Worm (Caenorhabditis elegans): ENCODE results near the gene F29B9.7.

The F29B9.7 gene

DNA sequence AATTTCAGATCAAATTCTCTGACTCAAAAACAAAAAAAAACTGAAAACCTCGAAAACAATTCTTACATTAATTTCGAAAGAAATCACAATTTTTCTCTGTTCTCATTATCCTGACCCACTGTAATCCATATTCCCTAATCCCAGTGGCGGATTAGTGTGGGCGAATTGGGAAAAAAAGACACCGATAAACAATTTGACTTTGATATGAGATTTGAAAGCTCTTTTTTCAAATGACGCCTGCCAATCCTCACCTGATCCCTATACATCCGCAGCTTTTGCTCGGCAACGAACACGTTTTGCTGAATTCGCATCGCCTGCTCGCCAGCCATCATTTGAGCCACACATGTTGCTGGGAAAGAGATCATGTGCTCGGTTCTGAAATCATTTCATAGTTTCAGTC, 37.8 kb upstream of the F29B9.7 start:
- no peak for TF ChIP-seq C38D4.7 (GFP tag; optimal IDR thresholded peaks at IDR 0.05)
- no peak for TF ChIP-seq ceh-34 (tag; optimal IDR thresholded peaks at IDR 0.05)
- no peak for TF ChIP-seq nfya-1 (tag; optimal IDR thresholded peaks at IDR 0.05)
- no peak for TF ChIP-seq ceh-30 (tag; optimal IDR thresholded peaks at IDR 0.05)
- TF ChIP-seq hlh-8 (tag; optimal IDR thresholded peaks at IDR 0.05) = no peak
- no peak for TF ChIP-seq elt-2 (tag; optimal IDR thresholded peaks at IDR 0.05)
- no peak for TF ChIP-seq unc-55 (GFP tag; optimal IDR thresholded peaks at IDR 0.05)
- no peak for TF ChIP-seq ama-1 (optimal IDR thresholded peaks at IDR 0.05)
- TF ChIP-seq sdc-2 (tag; optimal IDR thresholded peaks at IDR 0.05) = no peak
- TF ChIP-seq ceh-6 (GFP tag; optimal IDR thresholded peaks at IDR 0.05) = no peak
- no peak for TF ChIP-seq C08G9.2 (tag; optimal IDR thresholded peaks at IDR 0.05)

DNA sequence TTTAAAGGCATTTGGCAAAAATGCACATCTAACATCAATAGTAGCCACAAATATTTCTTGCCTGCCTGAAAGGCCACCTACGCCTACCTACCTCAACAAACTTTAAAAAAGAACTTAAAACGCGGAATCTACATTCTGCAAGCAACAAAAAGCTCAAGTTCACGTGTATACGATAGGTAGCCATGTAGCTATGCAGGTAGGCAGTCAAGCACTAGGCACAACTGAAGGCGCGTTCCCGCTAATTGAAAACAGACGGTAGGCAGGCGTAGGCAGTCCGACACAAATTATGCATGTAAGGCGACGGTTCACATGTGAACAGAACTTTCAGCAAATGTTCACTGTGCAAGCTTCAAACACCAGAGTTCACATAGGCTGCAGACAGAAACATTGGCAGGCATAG, 37.0 kb upstream of the F29B9.7 start:
- TF ChIP-seq ceh-48 (tag; optimal IDR thresholded peaks at IDR 0.05) = no peak
- TF ChIP-seq ceh-34 (tag; optimal IDR thresholded peaks at IDR 0.05) = no peak
- no peak for TF ChIP-seq lim-6 (tag; optimal IDR thresholded peaks at IDR 0.05)
- TF ChIP-seq hlh-6 (tag; optimal IDR thresholded peaks at IDR 0.05) = no peak
- TF ChIP-seq zip-5 (tag; optimal IDR thresholded peaks at IDR 0.05) = no peak
- TF ChIP-seq pha-4 (tag; optimal IDR thresholded peaks at IDR 0.05) = no peak
- no peak for TF ChIP-seq ceh-45 (GFP tag; IDR thresholded peaks at IDR 0.05)
- no peak for TF ChIP-seq ztf-16 (tag; optimal IDR thresholded peaks at IDR 0.05)
- no peak for TF ChIP-seq che-1 (tag; optimal IDR thresholded peaks at IDR 0.05)
- no peak for TF ChIP-seq rnt-1 (tag; optimal IDR thresholded peaks at IDR 0.05)
- no peak for TF ChIP-seq ceh-30 (tag; optimal IDR thresholded peaks at IDR 0.05)
- no peak for TF ChIP-seq gmeb-2 (tag; optimal IDR thresholded peaks at IDR 0.05)
- no peak for TF ChIP-seq ceh-14 (tag; optimal IDR thresholded peaks at IDR 0.05)
- no peak for TF ChIP-seq ahr-1 (tag; optimal IDR thresholded peaks at IDR 0.05)
- TF ChIP-seq sox-4 (tag; optimal IDR thresholded peaks at IDR 0.05) = no peak
- no peak for TF ChIP-seq pag-3 (tag; optimal IDR thresholded peaks at IDR 0.05; ENCODE audit: borderline replicate concordance)
- TF ChIP-seq dve-1 (tag; optimal IDR thresholded peaks at IDR 0.05) = no peak
- TF ChIP-seq eyg-1 (tag; optimal IDR thresholded peaks at IDR 0.05) = no peak
- TF ChIP-seq pat-9 (tag; optimal IDR thresholded peaks at IDR 0.05) = no peak

DNA sequence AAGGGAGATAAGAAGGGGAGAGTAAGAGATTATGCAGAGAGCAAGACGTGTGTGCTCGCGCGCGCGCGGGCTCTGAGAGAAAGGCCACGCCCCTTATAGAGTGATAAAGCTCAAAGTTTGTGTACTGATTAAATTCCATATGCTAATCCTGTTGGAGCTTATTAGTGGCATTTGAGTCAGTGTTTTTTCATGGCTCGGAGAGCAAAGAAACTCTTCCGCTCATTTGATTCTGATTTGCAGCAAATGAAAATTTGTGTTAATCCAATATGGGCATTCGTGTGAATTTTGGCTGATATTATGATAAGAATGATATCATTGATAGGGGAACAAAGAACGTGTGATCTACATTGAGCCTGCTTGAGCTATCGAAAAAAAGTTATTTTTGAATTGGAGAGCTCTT, 36.0 kb upstream of the F29B9.7 start:
- TF ChIP-seq ceh-14 (tag; optimal IDR thresholded peaks at IDR 0.05) (peak; percentile 3), pat-9 (tag; optimal IDR thresholded peaks at IDR 0.05) (no peak), C38D4.7 (GFP tag; optimal IDR thresholded peaks at IDR 0.05) (no peak), nhr-11 (tag; optimal IDR thresholded peaks at IDR 0.05) (no peak), ref-2 (tag; optimal IDR thresholded peaks at IDR 0.05) (no peak), ttx-3 (tag; optimal IDR thresholded peaks at IDR 0.05) (no peak), ceh-22 (tag; optimal IDR thresholded peaks at IDR 0.05) (no peak)

DNA sequence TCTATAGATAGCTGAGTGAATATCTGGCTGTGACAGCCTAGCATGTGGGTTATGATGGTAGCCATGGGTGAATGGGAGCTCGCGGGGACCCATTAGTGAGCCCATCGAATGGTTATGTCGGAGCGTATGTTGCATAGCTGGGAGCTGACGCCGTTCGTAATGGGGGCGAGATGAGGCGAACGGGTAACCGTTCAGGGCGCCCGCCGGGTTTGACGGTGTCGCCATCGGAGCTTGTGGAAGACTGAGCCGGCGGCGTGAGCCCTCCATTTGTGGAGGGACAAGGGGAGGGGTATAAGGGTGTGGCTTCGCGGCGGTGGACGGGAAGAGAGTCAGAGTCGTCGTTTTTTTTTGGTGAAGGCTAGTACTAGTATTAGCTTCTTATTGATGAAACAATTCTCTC, 25.7 kb upstream of the F29B9.7 start:
- TF ChIP-seq ceh-14 (tag; optimal IDR thresholded peaks at IDR 0.05) (no peak), ceh-6 (GFP tag; optimal IDR thresholded peaks at IDR 0.05) (no peak), lim-6 (tag; optimal IDR thresholded peaks at IDR 0.05) (no peak), ama-1 (optimal IDR thresholded peaks at IDR 0.05) (no peak), ceh-31 (tag; optimal IDR thresholded peaks at IDR 0.05) (peak; percentile 4), ceh-22 (tag; optimal IDR thresholded peaks at IDR 0.05) (no peak), dve-1 (tag; optimal IDR thresholded peaks at IDR 0.05) (no peak)

DNA sequence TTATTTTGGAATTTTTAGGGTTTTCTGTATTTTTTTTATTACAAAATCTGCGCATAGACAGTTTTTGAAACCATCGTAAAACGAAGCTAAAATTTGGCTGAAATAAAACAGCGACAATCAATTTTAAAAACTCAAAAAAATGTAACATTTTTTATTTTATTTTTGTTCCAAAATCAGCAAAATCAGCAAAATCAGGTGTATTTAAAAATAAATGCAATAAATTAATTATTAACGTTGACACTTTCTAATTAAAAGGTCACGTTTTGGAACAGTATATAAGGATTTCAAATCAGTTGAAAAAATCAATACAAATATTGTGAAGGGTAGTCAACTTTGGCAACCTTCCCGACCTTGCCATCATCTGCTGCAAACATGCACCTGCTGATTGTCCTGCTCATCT, 16.2 kb upstream of the F29B9.7 start, which contains the start of gene R105.1:
R105.1 (plus strand) TSS at position 301 of the 400 bp plus-strand sequence.
- TF ChIP-seq pha-2 (tag; optimal IDR thresholded peaks at IDR 0.05) = no peak
- TF ChIP-seq syd-9 (tag; optimal IDR thresholded peaks at IDR 0.05) = no peak
- TF ChIP-seq unc-86 (tag; optimal IDR thresholded peaks at IDR 0.05) = no peak
- TF ChIP-seq sdc-2 (tag; optimal IDR thresholded peaks at IDR 0.05) = no peak
- no peak for TF ChIP-seq odd-2 (tag; optimal IDR thresholded peaks at IDR 0.05)
- TF ChIP-seq mec-3 (tag; optimal IDR thresholded peaks at IDR 0.05; ENCODE audit: borderline replicate concordance) = no peak
- no peak for TF ChIP-seq ceh-2 (tag; optimal IDR thresholded peaks at IDR 0.05)
- no peak for TF ChIP-seq sox-4 (tag; optimal IDR thresholded peaks at IDR 0.05)
- no peak for TF ChIP-seq pros-1 (tag; optimal IDR thresholded peaks at IDR 0.05)
- no peak for TF ChIP-seq pax-1 (tag; optimal IDR thresholded peaks at IDR 0.05)
- TF ChIP-seq dve-1 (tag; optimal IDR thresholded peaks at IDR 0.05) = no peak
